Worm (Caenorhabditis elegans) whole organism, early embryonic: Measurements from ENCODE around the gene eff-1.

Source experiments
- B0310.2 ChIP-seq: sonication (generic microtip); optimal IDR thresholded peaks from 2 replicates; lab custom pipeline; 2016; ENCODE audit warnings: mild to moderate bottlenecking, missing genetic modification characterization, missing compliant biosample characterization
- F13C5.2 ChIP-seq: sonication (generic microtip); optimal IDR thresholded peaks from 2 replicates; lab custom pipeline; 2017; ENCODE audit warnings: mild to moderate bottlenecking, missing genetic modification characterization, inconsistent platforms, missing compliant biosample characterization
- aly-1 ChIP-seq: sonication (generic microtip); optimal IDR thresholded peaks from 2 replicates; lab custom pipeline; 2016; ENCODE audit warnings: missing genetic modification characterization, missing compliant biosample characterization
- ama-1 ChIP-seq: fragments of 150-350 bp; optimal IDR thresholded peaks from 2 replicates; lab custom pipeline; 2014
- ceh-13 ChIP-seq: fragments of 200-800 bp; sonication (Bioruptor generic); optimal IDR thresholded peaks from 2 replicates; lab custom pipeline; 2018; ENCODE audit warnings: mild to moderate bottlenecking, missing genetic modification characterization, missing compliant biosample characterization
- ceh-36 ChIP-seq: sonication (generic microtip); optimal IDR thresholded peaks from 2 replicates; lab custom pipeline; 2016; ENCODE audit warnings: missing genetic modification characterization, inconsistent platforms, missing compliant biosample characterization
- ets-7 ChIP-seq: sonication (generic microtip); optimal IDR thresholded peaks from 2 replicates; lab custom pipeline; 2016; ENCODE audit warnings: missing genotype, missing genetic modification characterization, missing compliant biosample characterization
- flt-1 ChIP-seq: fragments of 200-800 bp; sonication (Bioruptor generic); IDR thresholded peaks from 2 replicates; pipeline ENCODE4 v1.3.6; 2022; ENCODE audit warnings: missing genetic modification characterization, missing compliant biosample characterization
- hmbx-1 ChIP-seq: sonication (generic microtip); optimal IDR thresholded peaks from 2 replicates; lab custom pipeline; 2016; ENCODE audit warnings: mild to moderate bottlenecking, missing genetic modification characterization, missing compliant biosample characterization
- hmg-4 ChIP-seq: fragments of 200-800 bp; sonication (Bioruptor generic); optimal IDR thresholded peaks from 2 replicates; lab custom pipeline; 2018; ENCODE audit warnings: mild to moderate bottlenecking, missing genetic modification characterization, missing compliant biosample characterization
- hnd-1 ChIP-seq: sonication (generic microtip); optimal IDR thresholded peaks from 2 replicates; lab custom pipeline; 2016; ENCODE audit warnings: missing genetic modification characterization, missing compliant biosample characterization
- pes-1 ChIP-seq: fragments of 200-800 bp; sonication (Bioruptor generic); IDR thresholded peaks from 2 replicates; pipeline ENCODE4 v1.3.6; 2022; ENCODE audit warnings: missing genetic modification reagents, missing genetic modification characterization, missing compliant biosample characterization
- scrt-1 ChIP-seq: fragments of 200-800 bp; sonication (Bioruptor generic); IDR thresholded peaks from 2 replicates; pipeline ENCODE4 v1.3.6; 2022; ENCODE audit warnings: missing genetic modification characterization, missing compliant biosample characterization
- sea-1 ChIP-seq: fragments of 200-800 bp; sonication (Bioruptor generic); conservative IDR thresholded peaks from 2 replicates; pipeline ENCODE4 v1.3.6; 2022; ENCODE audit warnings: missing genetic modification characterization, missing compliant biosample characterization
- tbx-11 ChIP-seq: fragments of 200-800 bp; sonication (Bioruptor generic); IDR thresholded peaks from 2 replicates; pipeline ENCODE4 v1.3.6; 2022; ENCODE audit warnings: missing genetic modification characterization, missing compliant biosample characterization
- tbx-37 ChIP-seq: fragments of 200-800 bp; sonication (Bioruptor generic); conservative IDR thresholded peaks from 2 replicates; pipeline ENCODE4 v1.3.6; 2022; ENCODE audit warnings: missing genetic modification reagents, missing genetic modification characterization, missing compliant biosample characterization
- tra-4 ChIP-seq: sonication (generic microtip); optimal IDR thresholded peaks from 2 replicates; lab custom pipeline; 2017; ENCODE audit warnings: missing genetic modification characterization, missing compliant biosample characterization

Gene eff-1

DNA sequence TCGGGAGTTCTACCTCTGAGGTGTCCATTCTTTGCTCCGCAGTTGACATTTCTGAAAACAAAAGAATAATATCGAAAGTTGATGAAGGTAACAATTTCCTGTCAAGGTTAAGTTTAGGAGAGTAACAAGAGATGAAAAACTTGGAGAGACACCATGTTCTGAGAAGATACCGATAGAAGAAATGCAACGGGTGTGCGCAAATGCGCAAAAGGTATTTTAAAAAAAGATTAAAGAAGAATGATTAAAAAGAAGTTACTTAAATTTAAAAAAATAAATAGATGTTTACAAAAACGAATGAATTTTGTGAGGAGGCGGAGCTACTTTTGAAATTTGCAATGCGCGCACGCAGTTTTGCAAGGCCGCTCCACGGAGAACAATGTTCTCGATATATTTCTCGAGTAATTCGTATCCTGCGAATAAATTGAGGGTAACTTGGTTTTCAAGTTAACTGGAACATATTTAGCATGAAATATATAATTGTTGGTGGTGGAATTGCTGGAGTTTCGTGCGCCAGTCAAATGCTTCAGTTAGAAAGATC lies 21.4 kb upstream of the eff-1 start, which contains the start of the genes ran-3 and C26D10.3:
TSS of gene ran-3 (minus strand) at position 51 of the 538 bp plus-strand sequence.
TSS of gene C26D10.3 (plus strand) at position 385 of the 538 bp plus-strand sequence.
- TF ChIP-seq ama-1 (lab: Kevin White, UChicago) (no peak), tbx-11 (0 out of 2 replicates have a peak, but pooled peaks have one; percentile 41), hmg-4 (no peak), aly-1 (tag; lab: Kevin White, UChicago) (no peak), pes-1 (GFP tag; lab: Robert Waterston, UW) (peak; percentile 69), ceh-36 (tag; lab: Kevin White, UChicago) (peak; percentile 11), tbx-37 (GFP tag; lab: Robert Waterston, UW) (no peak), B0310.2 (tag; lab: Kevin White, UChicago) (no peak), hnd-1 (no peak), scrt-1 (GFP tag; lab: Robert Waterston, UW) (peak; percentile 57; the same call in 1 of the 2 replicates), F13C5.2 (tag; lab: Kevin White, UChicago) (peak; percentile 76), hmbx-1 (tag; lab: Kevin White, UChicago) (no peak), flt-1 (GFP tag; lab: Robert Waterston, UW) (no peak), ceh-13 (GFP tag; lab: Kevin White, UChicago) (no peak), tra-4 (no peak), sea-1 (GFP tag; lab: Robert Waterston, UW) (no peak)

DNA sequence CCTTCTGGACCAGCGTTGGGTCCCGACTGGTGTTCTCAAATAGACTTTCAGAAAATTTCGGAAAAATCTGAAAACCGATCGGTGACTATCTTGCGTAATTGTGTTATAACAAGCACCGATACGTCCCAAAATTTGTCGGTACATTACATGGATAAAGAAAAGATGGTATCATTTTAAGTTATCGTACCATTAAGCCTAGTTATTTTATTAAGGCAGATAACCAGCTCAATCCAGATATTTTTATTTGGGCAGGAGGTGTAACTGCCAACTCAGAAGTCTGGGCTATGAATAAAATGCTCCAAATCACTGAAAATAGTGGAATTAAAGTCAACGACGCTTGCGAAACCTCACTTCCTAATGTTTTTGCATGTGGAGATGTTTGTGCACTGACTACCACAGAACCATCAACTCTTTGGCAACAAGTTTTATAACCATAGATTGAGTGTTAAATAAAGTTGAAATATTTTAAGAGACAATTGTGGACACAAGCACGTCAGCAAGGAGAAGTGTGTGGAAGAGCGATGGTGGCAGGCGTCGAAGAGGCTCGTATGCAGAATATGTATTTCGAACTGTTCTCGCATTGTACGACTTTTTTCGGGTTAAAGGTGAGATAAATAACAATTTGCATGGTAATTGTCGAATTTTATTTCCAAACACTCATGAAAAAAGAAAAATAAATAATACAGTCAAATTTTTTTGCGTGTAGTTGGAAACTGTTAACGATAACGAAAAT lies 20.1 kb upstream of the eff-1 start:
- TF ChIP-seq sea-1 (GFP tag; lab: Robert Waterston, UW) (no peak), tbx-37 (GFP tag; lab: Robert Waterston, UW) (0 out of 2 replicates have a peak, but pooled peaks have one; percentile 29)

DNA sequence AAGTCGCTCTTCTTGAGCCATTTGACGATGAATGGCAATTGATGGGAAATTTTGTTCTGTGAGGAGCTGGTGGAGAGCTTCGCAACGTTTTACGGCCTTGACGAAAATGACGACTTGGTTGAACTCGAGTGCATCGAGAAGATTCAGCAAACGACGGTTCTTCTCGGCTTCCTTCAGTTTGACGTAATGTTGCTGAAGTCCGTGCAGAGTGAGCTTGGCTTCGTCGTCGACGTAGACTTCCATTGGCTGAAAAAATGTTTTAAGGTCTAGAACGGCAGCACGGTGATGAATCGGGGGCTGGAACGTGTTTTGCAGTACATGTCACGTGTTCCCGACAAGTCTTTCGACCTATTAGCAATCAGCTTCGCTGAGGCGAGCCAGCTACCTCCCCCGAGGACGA lies 19.0 kb upstream of the eff-1 start:
- no peak for TF ChIP-seq hnd-1
- no peak for TF ChIP-seq pes-1 (GFP tag; lab: Robert Waterston, UW)
- no peak for TF ChIP-seq hmg-4

- TF ChIP-seq tbx-37 (GFP tag; lab: Robert Waterston, UW) (0 out of 2 replicates have a peak, but pooled peaks have one; percentile 41), B0310.2 (tag; lab: Kevin White, UChicago) (no peak), F13C5.2 (tag; lab: Kevin White, UChicago) (peak; percentile 75), hmg-4 (peak; percentile 28), flt-1 (GFP tag; lab: Robert Waterston, UW) (peak; percentile 46; the same call in 1 of the 2 replicates)
Measured at ce11 chrII:8328820-8329339, 17.6 kb upstream of the eff-1 start, which contains the start of gene hel-1. Gene hel-1 (minus strand): TSS chrII:8328870.

- TF ChIP-seq tbx-11, result no peak
- TF ChIP-seq ets-7 (tag; lab: Kevin White, UChicago), result no peak
- no peak for TF ChIP-seq hnd-1
- no peak for TF ChIP-seq pes-1 (GFP tag; lab: Robert Waterston, UW)
- TF ChIP-seq ceh-36 (tag; lab: Kevin White, UChicago), result no peak
- no peak for TF ChIP-seq scrt-1 (GFP tag; lab: Robert Waterston, UW)
- TF ChIP-seq sea-1 (GFP tag; lab: Robert Waterston, UW), result no peak
- no peak for TF ChIP-seq tbx-37 (GFP tag; lab: Robert Waterston, UW)
- TF ChIP-seq F13C5.2 (tag; lab: Kevin White, UChicago), result no peak
- TF ChIP-seq flt-1 (GFP tag; lab: Robert Waterston, UW), result no peak
- TF ChIP-seq hmbx-1 (tag; lab: Kevin White, UChicago), result no peak
- TF ChIP-seq ama-1 (lab: Kevin White, UChicago), result no peak
- no peak for TF ChIP-seq aly-1 (tag; lab: Kevin White, UChicago)
- no peak for TF ChIP-seq hmg-4
- no peak for TF ChIP-seq tra-4
- no peak for TF ChIP-seq B0310.2 (tag; lab: Kevin White, UChicago)
- no peak for TF ChIP-seq ceh-13 (GFP tag; lab: Kevin White, UChicago)
Measured at ce11 chrII:8329462-8329861, 17.0 kb upstream of the eff-1 start, which contains the start of gene C26D10.4. Gene C26D10.4 (plus strand): TSS chrII:8329762.

DNA sequence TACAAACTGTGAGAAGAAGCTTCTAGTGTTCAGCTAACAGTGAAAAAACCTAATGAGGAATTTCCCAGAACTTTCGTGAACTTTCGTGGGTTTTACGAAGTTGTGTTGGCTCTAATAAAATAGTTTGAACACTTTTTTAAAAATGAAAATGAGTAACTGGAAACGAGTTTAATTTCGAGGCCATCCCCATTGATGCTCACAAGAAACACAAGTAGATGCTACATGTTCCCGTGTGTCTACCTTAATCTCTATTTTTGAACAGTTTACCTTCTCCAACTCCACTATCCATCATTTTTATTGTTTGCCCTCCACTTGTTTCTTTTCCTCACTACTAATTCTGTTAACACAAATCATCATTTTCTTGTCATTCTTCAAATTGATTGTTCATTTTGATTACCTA lies 12.8 kb upstream of the eff-1 start, which contains the start of gene C26D10.7:
TSS of gene C26D10.7 (plus strand) at position 301 of the 400 bp plus-strand sequence.
- TF ChIP-seq tra-4 (no peak), pes-1 (GFP tag; lab: Robert Waterston, UW) (no peak), aly-1 (tag; lab: Kevin White, UChicago) (no peak), B0310.2 (tag; lab: Kevin White, UChicago) (no peak), sea-1 (GFP tag; lab: Robert Waterston, UW) (no peak), tbx-37 (GFP tag; lab: Robert Waterston, UW) (no peak), tbx-11 (no peak), scrt-1 (GFP tag; lab: Robert Waterston, UW) (no peak), ets-7 (tag; lab: Kevin White, UChicago) (no peak), ama-1 (lab: Kevin White, UChicago) (no peak), ceh-13 (GFP tag; lab: Kevin White, UChicago) (no peak)

DNA sequence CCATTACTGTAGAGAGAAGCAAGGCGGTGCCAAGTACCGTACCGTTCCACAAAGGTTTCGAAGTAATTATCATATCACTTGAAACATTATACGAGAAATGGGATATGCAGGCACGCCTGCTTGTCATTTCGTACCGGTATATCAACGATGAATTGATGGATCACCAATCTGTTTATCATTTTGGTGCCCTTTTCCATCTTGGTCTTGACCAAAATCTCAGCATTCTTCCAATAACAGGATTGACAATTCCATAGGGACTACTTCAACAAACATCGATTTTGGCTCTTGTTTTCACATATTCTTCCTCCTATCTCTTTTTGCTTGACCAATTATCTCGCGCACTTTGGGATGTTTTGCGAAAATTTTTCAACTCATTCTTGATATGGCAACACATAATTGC lies 7.4 kb upstream of the eff-1 start:
- no peak for TF ChIP-seq tra-4
- no peak for TF ChIP-seq hmbx-1 (tag; lab: Kevin White, UChicago)
- TF ChIP-seq ama-1 (lab: Kevin White, UChicago), result no peak
- TF ChIP-seq scrt-1 (GFP tag; lab: Robert Waterston, UW), result no peak
